Fruit fly (Drosophila melanogaster) whole organism, embryonic: ENCODE measurements around the gene svr.

Experiments
- Asciz ChIP-seq: fragments of 200-800 bp; sonication (Bioruptor generic); optimal IDR thresholded peaks from 2 replicates; lab custom pipeline; 2017; ENCODE audit warnings: missing biosample characterization, mild to moderate bottlenecking, missing genetic modification characterization, missing genetic modification reagents
- Atf6 ChIP-seq: fragments of 200-800 bp; sonication (Bioruptor generic); IDR thresholded peaks from 2 replicates; pipeline ENCODE4 v1.3.6; 2022; ENCODE audit warnings: missing biosample characterization, missing genetic modification characterization
- CG10431 ChIP-seq: fragments of 200-800 bp; sonication (Bioruptor generic); optimal IDR thresholded peaks from 3 replicates; lab custom pipeline; 2018; ENCODE audit warnings: missing biosample characterization, mild to moderate bottlenecking, missing genetic modification characterization
- CG11398 ChIP-seq: fragments of 200-800 bp; sonication (Bioruptor generic); optimal IDR thresholded peaks from 2 replicates; lab custom pipeline; 2016; ENCODE audit warnings: missing biosample characterization, missing genetic modification characterization
- CG13287 ChIP-seq: fragments of 200-800 bp; sonication (Bioruptor generic); IDR thresholded peaks from 2 replicates; pipeline ENCODE4 v1.3.6; 2022; ENCODE audit warnings: missing biosample characterization, missing genetic modification characterization; ENCODE audit not compliant: partially characterized antibody
- CG13424 ChIP-seq: fragments of 200-800 bp; sonication (Bioruptor generic); optimal IDR thresholded peaks from 2 replicates; lab custom pipeline; 2019; ENCODE audit warnings: missing biosample characterization, mild to moderate bottlenecking, missing genetic modification characterization, moderate library complexity
- CG13775 ChIP-seq: fragments of 200-800 bp; sonication (Bioruptor generic); optimal IDR thresholded peaks from 3 replicates; lab custom pipeline; 2017; ENCODE audit warnings: missing biosample characterization, mild to moderate bottlenecking, missing genetic modification characterization
- CG17385 ChIP-seq: fragments of 200-800 bp; sonication (Bioruptor generic); optimal IDR thresholded peaks from 3 replicates; lab custom pipeline; 2018; ENCODE audit warnings: missing biosample characterization, mild to moderate bottlenecking, missing genetic modification characterization
- CG2129 ChIP-seq: fragments of 200-800 bp; sonication (Bioruptor generic); IDR thresholded peaks from 2 replicates; pipeline ENCODE4 v1.3.6; 2022; ENCODE audit warnings: missing biosample characterization, missing genetic modification characterization; ENCODE audit not compliant: partially characterized antibody
- CG2678 ChIP-seq: fragments of 200-800 bp; sonication (Bioruptor generic); optimal IDR thresholded peaks from 3 replicates; lab custom pipeline; 2019; ENCODE audit warnings: missing biosample characterization, mild to moderate bottlenecking, missing genetic modification characterization, moderate library complexity
- CG2875 ChIP-seq: fragments of 200-800 bp; sonication (Bioruptor generic); optimal IDR thresholded peaks from 2 replicates; lab custom pipeline; 2017; ENCODE audit warnings: missing biosample characterization, mild to moderate bottlenecking, missing genetic modification characterization, missing genetic modification reagents
- CG34224 ChIP-seq: fragments of 200-800 bp; sonication (Bioruptor generic); IDR thresholded peaks from 3 replicates; pipeline ENCODE4 v1.3.6; 2022; ENCODE audit warnings: missing biosample characterization, missing genetic modification characterization; ENCODE audit not compliant: partially characterized antibody
- CG43689 ChIP-seq: fragments of 200-800 bp; sonication (Bioruptor generic); IDR thresholded peaks from 2 replicates; pipeline ENCODE4 v1.3.6; 2022; ENCODE audit warnings: missing biosample characterization, missing genetic modification characterization
- CG4424 ChIP-seq: fragments of 200-800 bp; sonication (Bioruptor generic); optimal IDR thresholded peaks from 3 replicates; lab custom pipeline; 2016; ENCODE audit warnings: missing biosample characterization, missing genetic modification characterization
- CG5180 ChIP-seq: fragments of 200-800 bp; sonication (Bioruptor generic); optimal IDR thresholded peaks from 3 replicates; lab custom pipeline; 2017; ENCODE audit warnings: missing biosample characterization, missing genetic modification characterization, mild to moderate bottlenecking, moderate library complexity, missing genetic modification reagents
- CG6175 ChIP-seq: fragments of 200-800 bp; sonication (Bioruptor generic); IDR thresholded peaks from 3 replicates; pipeline ENCODE4 v1.3.6; 2022; ENCODE audit warnings: missing biosample characterization, missing genetic modification characterization
- CG6813 ChIP-seq: fragments of 200-800 bp; sonication (Bioruptor generic); optimal IDR thresholded peaks from 2 replicates; lab custom pipeline; 2017; ENCODE audit warnings: missing biosample characterization, missing genetic modification characterization, mild to moderate bottlenecking, moderate library complexity, missing genetic modification reagents
- CG7963 ChIP-seq: fragments of 200-800 bp; sonication (Bioruptor generic); IDR thresholded peaks from 3 replicates; pipeline ENCODE4 v1.3.6; 2022; ENCODE audit warnings: missing biosample characterization, missing genetic modification characterization; ENCODE audit not compliant: partially characterized antibody
- CG9817 ChIP-seq: fragments of 200-800 bp; sonication (Bioruptor generic); optimal IDR thresholded peaks from 2 replicates; lab custom pipeline; 2018; ENCODE audit warnings: missing biosample characterization, mild to moderate bottlenecking, missing genetic modification characterization, moderate library complexity
- Chrac-16 ChIP-seq: fragments of 200-800 bp; sonication (Bioruptor generic); optimal IDR thresholded peaks from 3 replicates; lab custom pipeline; 2016; ENCODE audit warnings: missing biosample characterization, missing genetic modification characterization
- D19B ChIP-seq: fragments of 200-800 bp; sonication (Bioruptor generic); optimal IDR thresholded peaks from 2 replicates; lab custom pipeline; 2017; ENCODE audit warnings: missing biosample characterization, mild to moderate bottlenecking, missing genetic modification characterization
- Dbx ChIP-seq: fragments of 200-800 bp; sonication (Bioruptor generic); IDR thresholded peaks from 3 replicates; pipeline ENCODE4 v1.3.6; 2022; ENCODE audit warnings: missing biosample characterization, missing genetic modification characterization
- E2f2 ChIP-seq: fragments of 200-800 bp; sonication (Bioruptor generic); IDR thresholded peaks from 2 replicates; pipeline ENCODE4 v1.3.6; 2022; ENCODE audit warnings: missing biosample characterization, missing genetic modification characterization
- Elba2 ChIP-seq: fragments of 200-800 bp; sonication (Bioruptor generic); optimal IDR thresholded peaks from 3 replicates; lab custom pipeline; 2016; ENCODE audit warnings: missing biosample characterization, missing genetic modification characterization
- Hand ChIP-seq: fragments of 200-800 bp; sonication (Bioruptor generic); optimal IDR thresholded peaks from 2 replicates; lab custom pipeline; 2017; ENCODE audit warnings: mild to moderate bottlenecking, missing biosample characterization, missing genetic modification reagents, missing genetic modification characterization
- Hmr ChIP-seq: fragments of 200-800 bp; sonication (Bioruptor generic); optimal IDR thresholded peaks from 3 replicates; lab custom pipeline; 2017; ENCODE audit warnings: mild to moderate bottlenecking, missing biosample characterization, missing genetic modification reagents, missing genetic modification characterization
- Lhr ChIP-seq: fragments of 200-800 bp; sonication (Bioruptor generic); optimal IDR thresholded peaks from 3 replicates; lab custom pipeline; 2017; ENCODE audit warnings: mild to moderate bottlenecking, missing biosample characterization, missing genetic modification reagents, missing genetic modification characterization
- MBD-R2 ChIP-seq: fragments of 200-800 bp; sonication (Bioruptor generic); IDR thresholded peaks from 2 replicates; pipeline ENCODE4 v1.3.6; 2022; ENCODE audit warnings: missing biosample characterization, missing genetic modification characterization
- MESR4 ChIP-seq: fragments of 200-800 bp; sonication (Bioruptor generic); optimal IDR thresholded peaks from 2 replicates; lab custom pipeline; 2018; ENCODE audit warnings: missing biosample characterization, mild to moderate bottlenecking, missing genetic modification characterization, moderate library complexity
- Sin3A ChIP-seq: fragments of >200 bp; optimal IDR thresholded peaks from 2 replicates; lab custom pipeline; 2018
- cas ChIP-seq: fragments of 200-800 bp; sonication (Bioruptor generic); IDR thresholded peaks from 2 replicates; pipeline ENCODE4 v1.3.6; 2022; ENCODE audit warnings: missing biosample characterization, missing genetic modification characterization
- crol ChIP-seq: fragments of 200-800 bp; sonication (Bioruptor generic); IDR thresholded peaks from 2 replicates; pipeline ENCODE4 v1.3.6; 2022; ENCODE audit warnings: missing biosample characterization, missing genetic modification characterization
- cwo ChIP-seq: fragments of 200-800 bp; sonication (Bioruptor generic); optimal IDR thresholded peaks from 3 replicates; lab custom pipeline; 2017; ENCODE audit warnings: missing biosample characterization, missing genetic modification characterization, mild to moderate bottlenecking, moderate library complexity, missing genetic modification reagents
- eve ChIP-seq, 2 experiments: fragments of >200 bp; optimal IDR thresholded peaks; 2 replicates each; lab custom pipeline; 2017; ENCODE audit warnings: missing biosample characterization in 2 of 2, missing genetic modification characterization in 2 of 2
- eyg ChIP-seq: fragments of 200-800 bp; sonication (Bioruptor generic); optimal IDR thresholded peaks from 3 replicates; lab custom pipeline; 2016; ENCODE audit warnings: missing biosample characterization, missing genetic modification characterization
- gro ChIP-seq: fragments of 200-800 bp; sonication (Bioruptor generic); optimal IDR thresholded peaks from 2 replicates; lab custom pipeline; 2016; ENCODE audit warnings: missing biosample characterization, missing genetic modification characterization
- hbn ChIP-seq: fragments of 200-800 bp; sonication (Bioruptor generic); IDR thresholded peaks from 2 replicates; pipeline ENCODE4 v1.3.6; 2022; ENCODE audit warnings: missing biosample characterization, missing genetic modification characterization; ENCODE audit not compliant: partially characterized antibody
- kah ChIP-seq: fragments of 200-800 bp; sonication (Bioruptor generic); optimal IDR thresholded peaks from 2 replicates; lab custom pipeline; 2018; ENCODE audit warnings: missing biosample characterization, mild to moderate bottlenecking, missing genetic modification characterization
- ken ChIP-seq: fragments of 200-800 bp; sonication (Bioruptor generic); IDR thresholded peaks from 3 replicates; pipeline ENCODE4 v1.3.6; 2022; ENCODE audit warnings: missing biosample characterization, missing genetic modification characterization
- lbe ChIP-seq: fragments of 200-800 bp; sonication (Bioruptor generic); optimal IDR thresholded peaks from 2 replicates; lab custom pipeline; 2016; ENCODE audit warnings: missing biosample characterization, mild to moderate bottlenecking, missing genetic modification characterization
- org-1 ChIP-seq: fragments of 200-800 bp; sonication (Bioruptor generic); optimal IDR thresholded peaks from 2 replicates; lab custom pipeline; 2017; ENCODE audit warnings: missing biosample characterization, missing genetic modification characterization
- psq ChIP-seq: fragments of 200-800 bp; sonication (Bioruptor generic); optimal IDR thresholded peaks from 2 replicates; lab custom pipeline; 2017; ENCODE audit warnings: missing biosample characterization, missing genetic modification characterization
- pum ChIP-seq: fragments of 200-800 bp; sonication (Bioruptor generic); optimal IDR thresholded peaks from 2 replicates; lab custom pipeline; 2016; ENCODE audit warnings: missing biosample characterization, missing genetic modification characterization
- sim ChIP-seq: fragments of 200-800 bp; sonication (Bioruptor generic); IDR thresholded peaks from 2 replicates; pipeline ENCODE4 v1.3.6; 2022; ENCODE audit warnings: missing biosample characterization, missing genetic modification characterization
- sna ChIP-seq: fragments of 200-800 bp; sonication (Bioruptor generic); IDR thresholded peaks from 2 replicates; pipeline ENCODE4 v1.3.6; 2022; ENCODE audit warnings: missing biosample characterization, missing genetic modification characterization; ENCODE audit not compliant: partially characterized antibody
- toy ChIP-seq: fragments of 200-800 bp; sonication (Bioruptor generic); IDR thresholded peaks from 2 replicates; pipeline ENCODE4 v1.3.6; 2022; ENCODE audit warnings: missing biosample characterization, missing genetic modification characterization
- twi ChIP-seq: fragments of 200-800 bp; optimal IDR thresholded peaks from 2 replicates; lab custom pipeline; 2019; ENCODE audit warnings: missing biosample characterization, mild to moderate bottlenecking, missing genetic modification characterization, moderate library complexity
- zf30C ChIP-seq: fragments of 200-800 bp; sonication (Bioruptor generic); optimal IDR thresholded peaks from 3 replicates; lab custom pipeline; 2018; ENCODE audit warnings: missing biosample characterization, mild to moderate bottlenecking, missing genetic modification characterization
- zfh1 ChIP-seq: fragments of 200-800 bp; sonication (Bioruptor generic); IDR thresholded peaks from 3 replicates; pipeline ENCODE4 v1.3.6; 2022; ENCODE audit warnings: missing biosample characterization, missing genetic modification characterization

svr gene

dm6 chrX:522357-523043 is 26.3 kb downstream of the svr start (continued):
- TF ChIP-seq zfh1 (GFP tag; lab: Robert Waterston, UW) (peak; percentile 90), org-1 (GFP tag; lab: Kevin White, UChicago) (peak; percentile 79), CG2678 (tag; lab: Kevin White, UChicago) (peak; percentile 79), E2f2 (peak; percentile 49; the same call in 1 of the 2 replicates), eve (GFP tag; optimal IDR thresholded peaks at IDR 0.05; lab: Kevin White, UChicago) (no peak), psq (peak; percentile 8), twi (tag; lab: Kevin White, UChicago) (peak; percentile 38), Atf6 (GFP tag; lab: Robert Waterston, UW) (peak; percentile 84), CG13287 (GFP tag; lab: Robert Waterston, UW) (no peak; the same call in 1 of the 2 replicates), CG10431 (GFP tag; lab: Kevin White, UChicago) (peak; percentile 48), CG6813 (GFP tag; lab: Kevin White, UChicago) (peak; percentile 86), CG9817 (tag; lab: Kevin White, UChicago) (peak; percentile 87), CG4424 (peak; percentile 72), gro (peak; percentile 93), CG13775 (GFP tag; lab: Kevin White, UChicago) (peak; percentile 40), toy (GFP tag; lab: Robert Waterston, UW) (peak; percentile 68), Chrac-16 (GFP tag; lab: Kevin White, UChicago) (peak; percentile 82), sim (GFP tag; lab: Robert Waterston, UW) (no peak), CG13424 (tag; lab: Kevin White, UChicago) (peak; percentile 84), Lhr (GFP tag; lab: Kevin White, UChicago) (no peak), sna (no peak; the same call in 1 of the 2 replicates), cwo (GFP tag; lab: Kevin White, UChicago) (peak; percentile 72), CG7963 (GFP tag; lab: Robert Waterston, UW) (no peak), CG6175 (GFP tag; lab: Robert Waterston, UW) (peak; percentile 90), CG2129 (no peak), CG34224 (GFP tag; lab: Robert Waterston, UW) (no peak), MBD-R2 (GFP tag; lab: Robert Waterston, UW) (peak; percentile 69), pum (GFP tag; lab: Kevin White, UChicago) (peak; percentile 85), Elba2 (GFP tag; lab: Kevin White, UChicago) (no peak), ken (GFP tag; lab: Robert Waterston, UW) (peak; percentile 88), Hmr (GFP tag; lab: Kevin White, UChicago) (peak; percentile 89), CG5180 (GFP tag; lab: Kevin White, UChicago) (peak; percentile 50), CG2875 (GFP tag; lab: Kevin White, UChicago) (peak; percentile 42), lbe (peak; percentile 78), MESR4 (GFP tag; lab: Kevin White, UChicago) (peak; percentile 27), CG43689 (peak; percentile 79), kah (GFP tag; lab: Kevin White, UChicago) (peak; percentile 53), Asciz (GFP tag; lab: Kevin White, UChicago) (peak; percentile 67), hbn (no peak), CG11398 (GFP tag; lab: Kevin White, UChicago) (peak; percentile 59), eyg (peak; percentile 85), Sin3A (lab: Kevin White, UChicago) (no peak), D19B (no peak), zf30C (GFP tag; lab: Kevin White, UChicago) (no peak), Hand (GFP tag; lab: Kevin White, UChicago) (peak; percentile 81), CG17385 (GFP tag; lab: Kevin White, UChicago) (peak; percentile 69), Dbx (GFP tag; lab: Robert Waterston, UW) (peak; percentile 92), crol (GFP tag; lab: Robert Waterston, UW) (peak; percentile 76), cas (GFP tag; lab: Robert Waterston, UW) (peak; percentile 84)
